Worm (Caenorhabditis elegans): Measurements from ENCODE around the gene R09H10.3.

DNA sequence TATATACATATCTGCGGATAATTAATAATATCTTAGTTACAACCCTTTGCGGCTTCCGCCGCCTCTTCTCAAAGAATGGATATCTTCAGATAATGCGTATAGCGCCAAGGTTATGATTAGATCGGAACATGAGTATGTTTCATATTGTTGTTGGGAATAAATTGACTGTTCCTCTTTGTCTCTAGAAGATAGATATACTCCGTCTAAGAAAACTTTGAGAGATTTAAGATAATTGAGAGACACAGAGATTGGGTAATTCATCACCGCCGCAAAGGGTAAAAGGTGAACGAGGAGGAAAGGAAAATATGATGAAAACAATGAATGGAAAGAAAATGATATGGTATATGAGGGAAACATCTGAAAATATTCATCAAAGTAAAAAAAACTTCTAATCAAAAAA is 30.2 kb upstream of the R09H10.3 start:
- peak; percentile 32 for TF ChIP-seq unc-55 (GFP tag; optimal IDR thresholded peaks at IDR 0.05)
- no peak for TF ChIP-seq hlh-30 (tag; optimal IDR thresholded peaks at IDR 0.05; ENCODE audit: insufficient read depth)
- TF ChIP-seq pha-2 (tag; optimal IDR thresholded peaks at IDR 0.05): no peak
- TF ChIP-seq ref-2 (tag; optimal IDR thresholded peaks at IDR 0.05): no peak
- no peak for TF ChIP-seq ceh-24 (tag; optimal IDR thresholded peaks at IDR 0.05)
- no peak for TF ChIP-seq ceh-48 (tag; optimal IDR thresholded peaks at IDR 0.05)
- no peak for TF ChIP-seq lin-11 (tag; optimal IDR thresholded peaks at IDR 0.05)
- no peak for TF ChIP-seq unc-3 (GFP tag; conservative IDR thresholded peaks at IDR 0.05)
- no peak for TF ChIP-seq unc-3 (tag; optimal IDR thresholded peaks at IDR 0.05)

Measured in whole organism, late embryonic.